Worm (Caenorhabditis elegans) whole organism, L4/young adult: Measurements from ENCODE around the gene clc-25.
A peak's percentile ranks its signal among the peaks of the same experiment; 100 is the strongest.

Source experiments
- W03F9.2 ChIP-seq: fragments of 150-350 bp; optimal IDR thresholded peaks from 2 replicates; lab custom pipeline; 2014; ENCODE audit warnings: missing biosample characterization, missing genetic modification characterization
- dao-5 ChIP-seq: sonication (generic microtip); optimal IDR thresholded peaks from 2 replicates; lab custom pipeline; 2016; ENCODE audit warnings: missing genotype, missing genetic modification characterization, moderate library complexity, missing compliant biosample characterization
- him-1 ChIP-seq: sonication (generic microtip); optimal IDR thresholded peaks from 2 replicates; lab custom pipeline; 2016; ENCODE audit warnings: missing genotype, missing genetic modification reagents, missing genetic modification characterization, missing compliant biosample characterization

The clc-25 gene

DNA sequence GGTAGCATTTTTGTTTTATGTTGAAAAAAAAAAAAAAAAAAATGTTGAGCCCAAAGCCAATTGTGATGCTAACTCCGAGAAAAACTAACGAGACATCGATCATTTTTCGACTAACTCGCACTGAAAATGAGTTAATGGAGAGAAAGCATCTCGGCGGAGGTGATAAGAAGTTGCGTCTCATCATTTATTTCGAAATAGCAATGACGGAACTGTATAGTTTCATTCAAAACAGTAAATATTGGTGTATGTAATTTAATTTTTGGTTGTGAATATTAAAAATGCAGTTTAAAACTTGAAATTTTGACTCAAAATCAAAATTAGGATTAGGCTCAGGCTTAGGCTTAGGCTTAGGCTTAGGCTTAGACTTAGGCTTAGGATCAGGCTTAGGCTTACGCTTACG is at the start of gene clc-25:
clc-25 (minus strand) TSS at position 101 of the 400 bp plus-strand sequence.
- TF ChIP-seq dao-5 (tag; lab: Kevin White, UChicago) (no peak), W03F9.2 (tag; lab: Kevin White, UChicago) (no peak), him-1 (tag; lab: Kevin White, UChicago) (no peak)

ce11 chrIII:1074152-1074551 is 48.0 kb upstream of the clc-25 start:
- TF ChIP-seq dao-5 (tag; lab: Kevin White, UChicago) (no peak), W03F9.2 (tag; lab: Kevin White, UChicago) (no peak), him-1 (tag; lab: Kevin White, UChicago) (no peak)

ce11 chrIII:1059961-1060360 is 33.8 kb upstream of the clc-25 start, which contains the start of gene BE0003N10.6:
BE0003N10.6 (minus strand) TSS chrIII:1060061.
- TF ChIP-seq W03F9.2 (tag; lab: Kevin White, UChicago) (no peak), dao-5 (tag; lab: Kevin White, UChicago) (no peak), him-1 (tag; lab: Kevin White, UChicago) (no peak)

DNA sequence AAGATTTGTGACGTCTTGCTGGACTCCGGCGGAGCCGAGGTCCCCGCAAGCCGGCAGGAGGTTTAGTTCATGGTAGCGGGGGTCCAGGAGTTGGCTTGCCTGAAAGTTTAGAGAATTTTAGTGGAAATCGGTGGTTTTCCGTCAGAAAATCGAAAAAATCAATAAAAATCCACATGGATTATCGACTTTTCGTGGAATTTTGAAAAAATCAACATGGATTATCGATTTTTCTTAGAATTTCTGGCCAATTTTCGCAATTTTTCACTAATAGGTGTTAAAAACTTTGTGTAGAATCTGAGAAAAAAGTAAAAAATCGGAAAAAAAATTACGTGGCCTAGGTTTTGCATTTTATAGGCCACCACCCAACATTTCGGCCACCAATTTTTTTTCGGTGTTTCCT is 32.7 kb upstream of the clc-25 start:
- TF ChIP-seq dao-5 (tag; lab: Kevin White, UChicago) = no peak
- no peak for TF ChIP-seq W03F9.2 (tag; lab: Kevin White, UChicago)
- no peak for TF ChIP-seq him-1 (tag; lab: Kevin White, UChicago)

DNA sequence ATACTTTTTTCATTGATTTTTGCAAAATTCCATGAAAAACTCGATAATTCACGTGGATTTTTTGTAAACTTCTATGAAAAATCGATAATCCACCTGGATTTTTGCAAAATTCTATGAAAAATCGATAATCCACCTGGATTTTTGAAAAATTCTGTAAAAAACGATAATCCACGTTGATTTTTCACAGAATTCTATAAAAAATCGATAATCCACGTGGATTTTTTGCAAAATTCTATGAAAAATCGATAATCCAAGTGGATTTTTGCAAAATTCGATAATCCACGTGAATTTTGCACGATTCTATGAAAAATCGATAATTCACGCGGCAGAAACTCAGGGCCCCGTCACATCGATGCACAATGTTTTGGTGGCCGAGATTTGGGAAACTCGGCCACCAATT is 31.9 kb upstream of the clc-25 start:
- TF ChIP-seq W03F9.2 (tag; lab: Kevin White, UChicago) (no peak), dao-5 (tag; lab: Kevin White, UChicago) (no peak), him-1 (tag; lab: Kevin White, UChicago) (no peak)

ce11 chrIII:1054096-1054495 is 27.9 kb upstream of the clc-25 start:
- TF ChIP-seq dao-5 (tag; lab: Kevin White, UChicago) = no peak
- no peak for TF ChIP-seq him-1 (tag; lab: Kevin White, UChicago)
- TF ChIP-seq W03F9.2 (tag; lab: Kevin White, UChicago) = no peak

ce11 chrIII:1053067-1053466 is 26.9 kb upstream of the clc-25 start, which contains the start of gene fbxo-11.2:
fbxo-11.2 (minus strand) TSS chrIII:1053242.
- TF ChIP-seq W03F9.2 (tag; lab: Kevin White, UChicago) (no peak), him-1 (tag; lab: Kevin White, UChicago) (no peak), dao-5 (tag; lab: Kevin White, UChicago) (no peak)

- no peak for TF ChIP-seq him-1 (tag; lab: Kevin White, UChicago)
- no peak for TF ChIP-seq dao-5 (tag; lab: Kevin White, UChicago)
- no peak for TF ChIP-seq W03F9.2 (tag; lab: Kevin White, UChicago)
Measured at ce11 chrIII:1052291-1052690, 26.1 kb upstream of the clc-25 start.

DNA sequence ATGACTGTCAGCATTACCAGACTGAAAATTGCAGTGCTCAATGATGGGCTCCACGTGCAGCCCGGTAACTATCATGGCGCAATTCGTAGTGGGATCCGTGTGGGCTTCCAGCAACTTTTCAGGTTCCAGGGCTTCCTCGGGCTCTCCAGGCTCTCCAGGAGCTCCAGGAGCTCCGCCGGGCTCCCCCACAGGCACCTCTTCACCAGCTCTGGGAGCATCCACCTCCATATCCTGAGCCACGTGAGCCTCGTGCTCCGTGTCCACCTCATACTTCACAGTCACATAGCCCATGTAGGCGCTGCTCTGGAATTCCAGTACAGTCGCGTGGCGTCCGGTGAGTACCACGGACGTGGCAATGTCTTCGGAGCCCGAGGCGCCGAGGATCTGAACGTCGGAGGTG is 25.7 kb upstream of the clc-25 start:
- TF ChIP-seq him-1 (tag; lab: Kevin White, UChicago) (no peak), dao-5 (tag; lab: Kevin White, UChicago) (no peak), W03F9.2 (tag; lab: Kevin White, UChicago) (no peak)

- no peak for TF ChIP-seq W03F9.2 (tag; lab: Kevin White, UChicago)
- no peak for TF ChIP-seq dao-5 (tag; lab: Kevin White, UChicago)
- no peak for TF ChIP-seq him-1 (tag; lab: Kevin White, UChicago)
Measured at ce11 chrIII:1043790-1044189, 17.6 kb upstream of the clc-25 start.

DNA sequence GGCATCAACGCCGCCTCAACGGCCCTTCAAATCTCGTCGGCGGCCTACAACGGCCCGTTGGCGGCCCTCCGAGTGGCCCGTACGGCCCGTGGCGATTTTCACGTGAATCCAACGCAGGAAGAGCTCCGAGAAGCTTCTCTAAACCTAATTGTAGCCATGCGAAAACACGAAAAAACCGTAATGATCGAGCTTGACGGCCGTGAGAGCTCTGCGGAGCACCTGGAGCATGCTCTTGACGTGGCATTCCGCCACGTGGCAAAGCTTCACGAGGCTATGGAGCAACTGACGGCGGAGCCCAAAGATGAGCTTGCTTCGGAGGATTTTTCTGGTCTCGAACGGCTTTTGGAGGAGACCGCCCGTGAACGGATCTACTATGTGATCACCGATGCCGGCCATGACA is 13.9 kb upstream of the clc-25 start:
- TF ChIP-seq dao-5 (tag; lab: Kevin White, UChicago) = no peak
- no peak for TF ChIP-seq him-1 (tag; lab: Kevin White, UChicago)
- no peak for TF ChIP-seq W03F9.2 (tag; lab: Kevin White, UChicago)

DNA sequence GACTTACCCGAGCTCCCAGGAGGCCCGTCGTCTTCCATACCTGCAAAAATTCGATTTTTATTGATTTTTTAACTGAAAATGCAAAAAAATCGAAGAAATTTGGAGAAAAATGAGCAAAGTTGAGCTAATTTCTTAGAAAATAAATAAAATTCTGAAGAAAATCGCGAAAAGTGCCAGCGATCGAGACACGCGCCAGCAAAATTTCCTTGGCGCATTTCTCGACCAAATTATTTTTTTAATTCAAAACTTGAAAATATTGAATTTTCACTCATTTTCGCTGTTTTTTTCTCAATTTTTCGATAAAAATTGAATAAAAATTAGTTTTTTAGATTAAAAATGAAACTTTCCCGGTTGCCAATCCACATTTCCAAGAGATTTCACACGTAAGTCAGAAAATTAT is 11.0 kb upstream of the clc-25 start, which contains the start of the genes chin-1 and BE0003N10.1:
chin-1 (minus strand) TSS at position 40 of the 400 bp plus-strand sequence.
BE0003N10.1 (plus strand) TSS at position 320 of the 400 bp plus-strand sequence.
- TF ChIP-seq him-1 (tag; lab: Kevin White, UChicago) (no peak), dao-5 (tag; lab: Kevin White, UChicago) (no peak), W03F9.2 (tag; lab: Kevin White, UChicago) (peak; percentile 45)

ce11 chrIII:1034853-1035252 is 8.7 kb upstream of the clc-25 start:
- TF ChIP-seq him-1 (tag; lab: Kevin White, UChicago) = no peak
- no peak for TF ChIP-seq W03F9.2 (tag; lab: Kevin White, UChicago)
- no peak for TF ChIP-seq dao-5 (tag; lab: Kevin White, UChicago)

ce11 chrIII:1030965-1031364 is 4.8 kb upstream of the clc-25 start, which contains the start of the genes clc-26 and E_BE45912.2:
clc-26 (minus strand) TSS chrIII:1031065.
E_BE45912.2 (minus strand) TSS chrIII:1031103.
- no peak for TF ChIP-seq him-1 (tag; lab: Kevin White, UChicago)
- TF ChIP-seq W03F9.2 (tag; lab: Kevin White, UChicago) = no peak
- TF ChIP-seq dao-5 (tag; lab: Kevin White, UChicago) = no peak
